Comparison of ENCODE assay signal across 5 fruit fly cellular contexts in genomic region chrX:1033066-1033465, dm6.
TF ChIP-seq lines count a peak whose summit lies in the region.

No protein-coding gene starts in this region.

- no peak for TF ChIP-seq CTCF in whole organism, embryonic (GFP tag; optimal IDR thresholded peaks at IDR 0.05; lab: Kevin White, UChicago)

TF ChIP-seq in whole organism, adult, 20 proteins besides CTCF, POLR2A, EP300 and RAD21:
- TF ChIP-seq ovo (GFP tag; optimal IDR thresholded peaks at IDR 0.05; lab: Kevin White, UChicago) (peak; percentile 43), CG1620 (GFP tag; optimal IDR thresholded peaks at IDR 0.05; lab: Kevin White, UChicago) (peak; percentile 63), pad (GFP tag; optimal IDR thresholded peaks at IDR 0.05; lab: Kevin White, UChicago) (peak; percentile 7), bab1 (GFP tag; optimal IDR thresholded peaks at IDR 0.05; lab: Kevin White, UChicago) (peak; percentile 78), CG33017 (tag; optimal IDR thresholded peaks at IDR 0.05; lab: Kevin White, UChicago) (no peak), Crg-1 (GFP tag; optimal IDR thresholded peaks at IDR 0.05; lab: Kevin White, UChicago) (peak; percentile 38), toe (GFP tag; optimal IDR thresholded peaks at IDR 0.05; lab: Kevin White, UChicago) (peak; percentile 45), CG7045 (GFP tag; optimal IDR thresholded peaks at IDR 0.05; lab: Kevin White, UChicago) (no peak), Mnt (GFP tag; optimal IDR thresholded peaks at IDR 0.05; lab: Kevin White, UChicago) (peak; percentile 54), CG5204 (GFP tag; optimal IDR thresholded peaks at IDR 0.05; lab: Kevin White, UChicago) (no peak), CG12768 (GFP tag; optimal IDR thresholded peaks at IDR 0.05; lab: Kevin White, UChicago) (no peak), Hr96 (GFP tag; optimal IDR thresholded peaks at IDR 0.05; lab: Kevin White, UChicago) (peak; percentile 49), kay (GFP tag; lab: Kevin White, UChicago; ENCODE audit: borderline replicate concordance) (no peak), CG7101 (tag; optimal IDR thresholded peaks at IDR 0.05; lab: Kevin White, UChicago) (peak; percentile 20), cic (GFP tag; optimal IDR thresholded peaks at IDR 0.05; lab: Kevin White, UChicago) (no peak)
TF ChIP-seq in whole organism, adult: peak in this region for 9.

TF ChIP-seq in whole organism, embryonic, 481 proteins besides CTCF, POLR2A, EP300 and RAD21 (continues in another document):
- TF ChIP-seq Ets97D (GFP tag; optimal IDR thresholded peaks at IDR 0.05; lab: Kevin White, UChicago), result peak; percentile 45
- peak; percentile 86 for TF ChIP-seq CG16863 (GFP tag; optimal IDR thresholded peaks at IDR 0.05; lab: Kevin White, UChicago)
- peak; percentile 52 for TF ChIP-seq stwl (tag; optimal IDR thresholded peaks at IDR 0.05; lab: Kevin White, UChicago)
- no peak for TF ChIP-seq klu (GFP tag; IDR thresholded peaks at IDR 0.05; lab: Robert Waterston, UW)
- TF ChIP-seq lbe (GFP tag; optimal IDR thresholded peaks at IDR 0.05; lab: Kevin White, UChicago), result peak; percentile 13
- TF ChIP-seq amos (GFP tag; IDR thresholded peaks at IDR 0.05; lab: Robert Waterston, UW; ENCODE audit: partially characterized antibody), result peak; percentile 100
- peak; percentile 89 for TF ChIP-seq Dp (GFP tag; optimal IDR thresholded peaks at IDR 0.05; lab: Kevin White, UChicago)
- TF ChIP-seq vvl (GFP tag; IDR thresholded peaks at IDR 0.05; lab: Robert Waterston, UW), result peak; percentile 62
- TF ChIP-seq CG2889 (GFP tag; IDR thresholded peaks at IDR 0.05; lab: Robert Waterston, UW), result no peak
- no peak for TF ChIP-seq CG10654 (GFP tag; optimal IDR thresholded peaks at IDR 0.05; lab: Kevin White, UChicago)
- TF ChIP-seq Lim3 (GFP tag; IDR thresholded peaks at IDR 0.05; lab: Robert Waterston, UW), result no peak
- TF ChIP-seq CG18764 (GFP tag; optimal IDR thresholded peaks at IDR 0.05; lab: Kevin White, UChicago), result no peak
- TF ChIP-seq Sry-δ (GFP tag; optimal IDR thresholded peaks at IDR 0.05; lab: Kevin White, UChicago), result peak; percentile 96
- no peak for TF ChIP-seq lov (optimal IDR thresholded peaks at IDR 0.05; lab: Kevin White, UChicago)
- no peak for TF ChIP-seq lov (GFP tag; IDR thresholded peaks at IDR 0.05; lab: Robert Waterston, UW)
- TF ChIP-seq Drgx (GFP tag; IDR thresholded peaks at IDR 0.05; lab: Robert Waterston, UW), result no peak
- no peak for TF ChIP-seq CG18619 (GFP tag; optimal IDR thresholded peaks at IDR 0.05; lab: Kevin White, UChicago)
- peak; percentile 28 for TF ChIP-seq CG9797 (GFP tag; optimal IDR thresholded peaks at IDR 0.05; lab: Kevin White, UChicago)
- TF ChIP-seq Jarid2 (GFP tag; optimal IDR thresholded peaks at IDR 0.05; lab: Kevin White, UChicago), result no peak
- TF ChIP-seq Doc3 (GFP tag; IDR thresholded peaks at IDR 0.05; lab: Robert Waterston, UW; ENCODE audit: partially characterized antibody), result peak; percentile 92

TF ChIP-seq in whole organism, prepupa, 60 proteins besides CTCF, POLR2A, EP300 and RAD21 (continues in another document):
- no peak for TF ChIP-seq OdsH (GFP tag; optimal IDR thresholded peaks at IDR 0.05; lab: Kevin White, UChicago)
- no peak for TF ChIP-seq CG7368 (GFP tag; optimal IDR thresholded peaks at IDR 0.05; lab: Kevin White, UChicago)
- peak; percentile 21 for TF ChIP-seq CG3919 (GFP tag; optimal IDR thresholded peaks at IDR 0.05; lab: Kevin White, UChicago)
- TF ChIP-seq fd59A (GFP tag; optimal IDR thresholded peaks at IDR 0.05; lab: Kevin White, UChicago), result no peak
- TF ChIP-seq Lpt (GFP tag; optimal IDR thresholded peaks at IDR 0.05; lab: Kevin White, UChicago), result no peak
- no peak for TF ChIP-seq net (GFP tag; optimal IDR thresholded peaks at IDR 0.05; lab: Kevin White, UChicago)
- TF ChIP-seq esn (GFP tag; optimal IDR thresholded peaks at IDR 0.05; lab: Kevin White, UChicago), result peak; percentile 25
- TF ChIP-seq Blimp-1 (GFP tag; optimal IDR thresholded peaks at IDR 0.05; lab: Kevin White, UChicago), result no peak
- TF ChIP-seq pdm3 (GFP tag; optimal IDR thresholded peaks at IDR 0.05; lab: Kevin White, UChicago), result no peak
- TF ChIP-seq salr (GFP tag; optimal IDR thresholded peaks at IDR 0.05; lab: Kevin White, UChicago), result no peak
- no peak for TF ChIP-seq CG11902 (GFP tag; optimal IDR thresholded peaks at IDR 0.05; lab: Kevin White, UChicago)
- TF ChIP-seq CG3032 (tag; optimal IDR thresholded peaks at IDR 0.05; lab: Kevin White, UChicago), result peak; percentile 5
- TF ChIP-seq CG6808 (GFP tag; optimal IDR thresholded peaks at IDR 0.05; lab: Kevin White, UChicago), result no peak
- no peak for TF ChIP-seq eg (GFP tag; IDR thresholded peaks at IDR 0.05; lab: Robert Waterston, UW)
- TF ChIP-seq Hr38 (GFP tag; optimal IDR thresholded peaks at IDR 0.05; lab: Kevin White, UChicago), result no peak
- TF ChIP-seq CG11294 (GFP tag; IDR thresholded peaks at IDR 0.05; lab: Robert Waterston, UW), result no peak
- no peak for TF ChIP-seq CG10631 (GFP tag; optimal IDR thresholded peaks at IDR 0.05; lab: Kevin White, UChicago)
- no peak for TF ChIP-seq CG6854 (GFP tag; optimal IDR thresholded peaks at IDR 0.05; lab: Kevin White, UChicago)
- TF ChIP-seq topi (GFP tag; optimal IDR thresholded peaks at IDR 0.05; lab: Kevin White, UChicago), result peak; percentile 23
- TF ChIP-seq CG34406 (GFP tag; optimal IDR thresholded peaks at IDR 0.05; lab: Kevin White, UChicago), result no peak
- TF ChIP-seq Smox (GFP tag; optimal IDR thresholded peaks at IDR 0.05; lab: Kevin White, UChicago), result no peak

TF ChIP-seq in whole organism, pupa, 21 proteins besides CTCF, POLR2A, EP300 and RAD21:
- TF ChIP-seq fd96Ca (GFP tag; IDR thresholded peaks at IDR 0.05; lab: Robert Waterston, UW), result no peak; the same call in 2 of the 3 replicates
- TF ChIP-seq Ets98B (GFP tag; IDR thresholded peaks at IDR 0.05; lab: Robert Waterston, UW), result 0 out of 2 replicates have a peak, but pooled peaks have one; percentile 11
- peak; percentile 46; the same call in 2 of the 3 replicates for TF ChIP-seq CG4496 (GFP tag; IDR thresholded peaks at IDR 0.05; lab: Robert Waterston, UW)
- TF ChIP-seq CG34367 (tag; optimal IDR thresholded peaks at IDR 0.05; lab: Kevin White, UChicago), result no peak
- no peak for TF ChIP-seq CG13204 (GFP tag; optimal IDR thresholded peaks at IDR 0.05; lab: Kevin White, UChicago)
- TF ChIP-seq CG17806 (tag; optimal IDR thresholded peaks at IDR 0.05; lab: Kevin White, UChicago), result no peak

TF ChIP-seq in whole organism, wandering third instar larva, 38 proteins besides CTCF, POLR2A, EP300 and RAD21:
- TF ChIP-seq foxo (GFP tag; optimal IDR thresholded peaks at IDR 0.05; lab: Kevin White, UChicago), result peak in 1 of 2 experiments; percentile 53
- TF ChIP-seq ey (GFP tag; optimal IDR thresholded peaks at IDR 0.05; lab: Kevin White, UChicago), result no peak
- peak; percentile 33 for TF ChIP-seq h (GFP tag; optimal IDR thresholded peaks at IDR 0.05; lab: Kevin White, UChicago)
- no peak for TF ChIP-seq fru (GFP tag; optimal IDR thresholded peaks at IDR 0.05; lab: Kevin White, UChicago)
- peak; percentile 91 for TF ChIP-seq Hr83 (GFP tag; optimal IDR thresholded peaks at IDR 0.05; lab: Kevin White, UChicago; ENCODE audit: poor library complexity, severe bottlenecking)
- TF ChIP-seq HLH106 (tag; optimal IDR thresholded peaks at IDR 0.05; lab: Kevin White, UChicago), result peak; percentile 10
- TF ChIP-seq Hnf4 (GFP tag; optimal IDR thresholded peaks at IDR 0.05; lab: Kevin White, UChicago), result no peak
- peak; percentile 8 for TF ChIP-seq Myc (optimal IDR thresholded peaks at IDR 0.05; lab: Kevin White, UChicago)
- peak; percentile 21 for TF ChIP-seq GATAd (GFP tag; optimal IDR thresholded peaks at IDR 0.05; lab: Kevin White, UChicago)
- TF ChIP-seq CrebA (GFP tag; optimal IDR thresholded peaks at IDR 0.05; lab: Kevin White, UChicago; ENCODE audit: borderline replicate concordance), result no peak
- TF ChIP-seq rgr (GFP tag; optimal IDR thresholded peaks at IDR 0.05; lab: Kevin White, UChicago), result peak; percentile 47
- peak; percentile 7 for TF ChIP-seq OdsH (GFP tag; optimal IDR thresholded peaks at IDR 0.05; lab: Kevin White, UChicago)
- no peak for TF ChIP-seq lola (GFP tag; optimal IDR thresholded peaks at IDR 0.05; lab: Kevin White, UChicago)
- peak; percentile 10 for TF ChIP-seq br (GFP tag; optimal IDR thresholded peaks at IDR 0.05; lab: Kevin White, UChicago)
